Worm (Caenorhabditis elegans): ENCODE results near the gene srbc-82.

ce11 chrV:16256395-16256794 lies 44.0 kb upstream of the srbc-82 start, which contains the start of gene bgnt-1.3:
- TF ChIP-seq skn-1 (tag; optimal IDR thresholded peaks at IDR 0.05) (no peak), tbx-2 (tag; optimal IDR thresholded peaks at IDR 0.05) (no peak), nhr-12 (tag; optimal IDR thresholded peaks at IDR 0.05) (no peak), jun-1 (tag; optimal IDR thresholded peaks at IDR 0.05) (no peak), egl-27 (tag; optimal IDR thresholded peaks at IDR 0.05) (no peak), nhr-237 (tag; optimal IDR thresholded peaks at IDR 0.05) (no peak), fkh-2 (tag; optimal IDR thresholded peaks at IDR 0.05) (no peak), ceh-9 (tag; optimal IDR thresholded peaks at IDR 0.05) (no peak), ama-1 (optimal IDR thresholded peaks at IDR 0.05) (no peak), unc-62 (GFP tag; optimal IDR thresholded peaks at IDR 0.05) (no peak), sea-2 (GFP tag; optimal IDR thresholded peaks at IDR 0.05) (no peak), lin-15B (tag; optimal IDR thresholded peaks at IDR 0.05) (no peak), egl-5 (tag; optimal IDR thresholded peaks at IDR 0.05) (no peak)

Measured in whole organism, L3 larva.